Fruit fly (Drosophila melanogaster) whole organism, embryonic: ENCODE results near the gene fz.

Experiments
- Atf6 ChIP-seq: fragments of 200-800 bp; sonication (Bioruptor generic); IDR thresholded peaks from 2 replicates; pipeline ENCODE4 v1.3.6; 2022; ENCODE audit warnings: missing biosample characterization, missing genetic modification characterization
- BtbVII ChIP-seq: fragments of 200-800 bp; sonication (Bioruptor generic); optimal IDR thresholded peaks from 3 replicates; lab custom pipeline; 2017; ENCODE audit warnings: missing biosample characterization, mild to moderate bottlenecking, missing genetic modification characterization
- CG10959 ChIP-seq: fragments of 200-800 bp; sonication (Bioruptor generic); IDR thresholded peaks from 2 replicates; pipeline ENCODE4 v1.3.6; 2022; ENCODE audit warnings: missing biosample characterization, missing genetic modification characterization
- CG12391 ChIP-seq: fragments of 200-800 bp; sonication (Bioruptor generic); optimal IDR thresholded peaks from 3 replicates; lab custom pipeline; 2018; ENCODE audit warnings: missing biosample characterization, mild to moderate bottlenecking, missing genetic modification characterization, moderate library complexity
- CG12744 ChIP-seq: fragments of 200-800 bp; sonication (Bioruptor generic); optimal IDR thresholded peaks from 2 replicates; lab custom pipeline; 2016; ENCODE audit warnings: missing biosample characterization, missing genetic modification characterization
- CG13424 ChIP-seq: fragments of 200-800 bp; sonication (Bioruptor generic); optimal IDR thresholded peaks from 2 replicates; lab custom pipeline; 2019; ENCODE audit warnings: missing biosample characterization, mild to moderate bottlenecking, missing genetic modification characterization, moderate library complexity
- CG15601 ChIP-seq: fragments of 200-800 bp; sonication (Bioruptor generic); optimal IDR thresholded peaks from 3 replicates; lab custom pipeline; 2019; ENCODE audit warnings: missing biosample characterization, mild to moderate bottlenecking, missing genetic modification characterization, moderate library complexity
- CG15696 ChIP-seq: fragments of 200-800 bp; sonication (Bioruptor generic); optimal IDR thresholded peaks from 2 replicates; lab custom pipeline; 2019; ENCODE audit warnings: missing biosample characterization, mild to moderate bottlenecking, missing genetic modification characterization, moderate library complexity
- CG1603 ChIP-seq: fragments of 200-800 bp; sonication (Bioruptor generic); optimal IDR thresholded peaks from 2 replicates; lab custom pipeline; 2019; ENCODE audit warnings: missing biosample characterization, mild to moderate bottlenecking, missing genetic modification characterization, moderate library complexity
- CG2199 ChIP-seq: fragments of 200-800 bp; sonication (Bioruptor generic); IDR thresholded peaks from 3 replicates; pipeline ENCODE4 v1.3.6; 2022; ENCODE audit warnings: missing biosample characterization, missing genetic modification characterization
- CG2678 ChIP-seq: fragments of 200-800 bp; sonication (Bioruptor generic); optimal IDR thresholded peaks from 3 replicates; lab custom pipeline; 2019; ENCODE audit warnings: missing biosample characterization, mild to moderate bottlenecking, missing genetic modification characterization, moderate library complexity
- CG34376 ChIP-seq: fragments of 200-800 bp; sonication (Bioruptor generic); optimal IDR thresholded peaks from 2 replicates; lab custom pipeline; 2018; ENCODE audit warnings: missing biosample characterization, mild to moderate bottlenecking, missing genetic modification characterization
- CG4360 ChIP-seq: fragments of 200-800 bp; sonication (Bioruptor generic); IDR thresholded peaks from 2 replicates; pipeline ENCODE4 v1.3.6; 2022; ENCODE audit warnings: missing biosample characterization, missing genetic modification characterization
- CG5180 ChIP-seq: fragments of 200-800 bp; sonication (Bioruptor generic); optimal IDR thresholded peaks from 3 replicates; lab custom pipeline; 2017; ENCODE audit warnings: missing biosample characterization, missing genetic modification characterization, mild to moderate bottlenecking, moderate library complexity, missing genetic modification reagents
- CG6254 ChIP-seq: fragments of 200-800 bp; sonication (Bioruptor generic); optimal IDR thresholded peaks from 3 replicates; lab custom pipeline; 2017; ENCODE audit warnings: mild to moderate bottlenecking, missing biosample characterization, missing genetic modification reagents, missing genetic modification characterization
- CG6689 ChIP-seq: fragments of 200-800 bp; sonication (Bioruptor generic); IDR thresholded peaks from 2 replicates; pipeline ENCODE4 v1.3.6; 2022; ENCODE audit warnings: missing biosample characterization, missing genetic modification characterization
- CG8281 ChIP-seq: fragments of 200-800 bp; sonication (Bioruptor generic); optimal IDR thresholded peaks from 2 replicates; lab custom pipeline; 2018; ENCODE audit warnings: missing biosample characterization, mild to moderate bottlenecking, missing genetic modification characterization, moderate library complexity
- Gug ChIP-seq: fragments of 200-800 bp; sonication (Bioruptor generic); IDR thresholded peaks from 4 replicates; pipeline ENCODE4 v1.3.6; 2022; ENCODE audit warnings: missing biosample characterization, missing genetic modification characterization
- Hr51 ChIP-seq, 2 experiments: fragments of 200-800 bp; sonication (Bioruptor generic); optimal IDR thresholded peaks; 2 replicates in 1 of 2; 3 replicates in 1 of 2; lab custom pipeline; 2016 to 2018; ENCODE audit warnings: missing biosample characterization in 2 of 2, missing genetic modification characterization in 2 of 2, mild to moderate bottlenecking in 1 of 2, moderate library complexity in 1 of 2
- Hr78 ChIP-seq, 2 experiments: fragments of 200-800 bp in 1 of 2; fragments of >200 bp in 1 of 2; sonication (Bioruptor generic) in 1 of 2; optimal IDR thresholded peaks; 2 replicates each; lab custom pipeline; 2017 to 2019; ENCODE audit warnings: missing biosample characterization in 2 of 2, missing genetic modification characterization in 2 of 2, mild to moderate bottlenecking in 1 of 2, moderate library complexity in 1 of 2
- Meics ChIP-seq: fragments of 200-800 bp; sonication (Bioruptor generic); optimal IDR thresholded peaks from 2 replicates; lab custom pipeline; 2017; ENCODE audit warnings: missing biosample characterization, mild to moderate bottlenecking, missing genetic modification characterization
- Mrtf ChIP-seq: fragments of 200-800 bp; sonication (Bioruptor generic); IDR thresholded peaks from 3 replicates; pipeline ENCODE4 v1.3.6; 2022; ENCODE audit warnings: missing biosample characterization, missing genetic modification characterization
- Ptx1 ChIP-seq: fragments of 200-800 bp; sonication (Bioruptor generic); IDR thresholded peaks from 2 replicates; pipeline ENCODE4 v1.3.6; 2022; ENCODE audit warnings: missing biosample characterization, missing genetic modification characterization
- Sry-β ChIP-seq: fragments of 200-800 bp; sonication (Bioruptor generic); optimal IDR thresholded peaks from 2 replicates; lab custom pipeline; 2018; ENCODE audit warnings: missing biosample characterization, mild to moderate bottlenecking, missing genetic modification characterization, moderate library complexity
- Sry-δ ChIP-seq: fragments of 200-800 bp; sonication (Bioruptor generic); optimal IDR thresholded peaks from 2 replicates; lab custom pipeline; 2016; ENCODE audit warnings: missing biosample characterization, missing genetic modification characterization
- Usf ChIP-seq: fragments of 200-800 bp; sonication (Bioruptor generic); optimal IDR thresholded peaks from 2 replicates; lab custom pipeline; 2017; ENCODE audit warnings: missing genotype, missing biosample characterization, missing genetic modification characterization
- Xbp1 ChIP-seq: fragments of 200-800 bp; sonication (Bioruptor generic); optimal IDR thresholded peaks from 3 replicates; lab custom pipeline; 2016; ENCODE audit warnings: missing biosample characterization, mild to moderate bottlenecking, missing genetic modification characterization
- al ChIP-seq: fragments of 200-800 bp; sonication (Bioruptor generic); IDR thresholded peaks from 2 replicates; pipeline ENCODE4 v1.3.6; 2022; ENCODE audit warnings: missing biosample characterization, missing genetic modification characterization
- bab2 ChIP-seq: fragments of 200-800 bp; sonication (Bioruptor generic); optimal IDR thresholded peaks from 2 replicates; lab custom pipeline; 2016; ENCODE audit warnings: missing biosample characterization, missing genetic modification characterization
- bcd ChIP-seq: fragments of 200-800 bp; sonication (Bioruptor generic); optimal IDR thresholded peaks from 2 replicates; lab custom pipeline; 2017; ENCODE audit warnings: missing biosample characterization, mild to moderate bottlenecking, missing genetic modification characterization
- cato ChIP-seq: fragments of 200-800 bp; sonication (Bioruptor generic); optimal IDR thresholded peaks from 2 replicates; lab custom pipeline; 2016; ENCODE audit warnings: missing biosample characterization, missing genetic modification characterization, borderline replicate concordance
- cg ChIP-seq: fragments of 200-800 bp; sonication (Bioruptor generic); optimal IDR thresholded peaks from 3 replicates; lab custom pipeline; 2019; ENCODE audit warnings: missing biosample characterization, mild to moderate bottlenecking, missing genetic modification characterization, moderate library complexity
- dmrt99B ChIP-seq: fragments of 200-800 bp; sonication (Bioruptor generic); optimal IDR thresholded peaks from 2 replicates; lab custom pipeline; 2018; ENCODE audit warnings: missing biosample characterization, mild to moderate bottlenecking, missing genetic modification characterization, moderate library complexity
- ems ChIP-seq: fragments of 200-800 bp; sonication (Bioruptor generic); optimal IDR thresholded peaks from 3 replicates; lab custom pipeline; 2016; ENCODE audit warnings: missing biosample characterization, missing genetic modification characterization
- eve ChIP-seq, 2 experiments: fragments of >200 bp; optimal IDR thresholded peaks; 2 replicates each; lab custom pipeline; 2017; ENCODE audit warnings: missing biosample characterization in 2 of 2, missing genetic modification characterization in 2 of 2
- gcm2 ChIP-seq: fragments of 200-800 bp; sonication (Bioruptor generic); optimal IDR thresholded peaks from 2 replicates; lab custom pipeline; 2016; ENCODE audit warnings: missing biosample characterization, missing genetic modification characterization
- gem ChIP-seq: fragments of 200-800 bp; sonication (Bioruptor generic); optimal IDR thresholded peaks from 2 replicates; lab custom pipeline; 2019; ENCODE audit warnings: missing biosample characterization, mild to moderate bottlenecking, missing genetic modification characterization, moderate library complexity
- gfzf ChIP-seq: fragments of 200-800 bp; sonication (Bioruptor generic); optimal IDR thresholded peaks from 2 replicates; lab custom pipeline; 2016; ENCODE audit warnings: missing biosample characterization, mild to moderate bottlenecking, missing genetic modification characterization, moderate library complexity
- gsb ChIP-seq: fragments of 200-800 bp; sonication (Bioruptor generic); IDR thresholded peaks from 2 replicates; pipeline ENCODE4 v1.3.6; 2022; ENCODE audit warnings: missing biosample characterization, missing genetic modification characterization
- oc ChIP-seq: fragments of 200-800 bp; sonication (Bioruptor generic); optimal IDR thresholded peaks from 2 replicates; lab custom pipeline; 2018; ENCODE audit warnings: missing biosample characterization, mild to moderate bottlenecking, missing genetic modification characterization, moderate library complexity
- pan ChIP-seq, 4 experiments: fragments of >200 bp in 3 of 4; fragments of 200-800 bp in 1 of 4; sonication (Bioruptor generic) in 1 of 4; optimal IDR thresholded peaks in 3 of 4; IDR thresholded peaks in 1 of 4; 2 replicates each; pipeline versions ENCODE4 v1.3.6 to Lab custom; 2017 to 2022; ENCODE audit warnings: missing biosample characterization in 2 of 4, missing genetic modification characterization in 2 of 4, mixed read lengths in 1 of 4
- pum ChIP-seq: fragments of 200-800 bp; sonication (Bioruptor generic); optimal IDR thresholded peaks from 2 replicates; lab custom pipeline; 2016; ENCODE audit warnings: missing biosample characterization, missing genetic modification characterization
- seq ChIP-seq: fragments of 200-800 bp; sonication (Bioruptor generic); IDR thresholded peaks from 2 replicates; pipeline ENCODE4 v1.3.6; 2022; ENCODE audit warnings: missing biosample characterization, missing genetic modification characterization
- slp2 ChIP-seq: fragments of 200-800 bp; sonication (Bioruptor generic); optimal IDR thresholded peaks from 2 replicates; lab custom pipeline; 2016; ENCODE audit warnings: missing biosample characterization, missing genetic modification characterization
- stc ChIP-seq: fragments of 200-800 bp; sonication (Bioruptor generic); IDR thresholded peaks from 2 replicates; pipeline ENCODE4 v1.3.6; 2022; ENCODE audit warnings: missing biosample characterization, missing genetic modification characterization
- toy ChIP-seq: fragments of 200-800 bp; sonication (Bioruptor generic); IDR thresholded peaks from 2 replicates; pipeline ENCODE4 v1.3.6; 2022; ENCODE audit warnings: missing biosample characterization, missing genetic modification characterization
- trh ChIP-seq: fragments of 200-800 bp; sonication (Bioruptor generic); optimal IDR thresholded peaks from 2 replicates; lab custom pipeline; 2016; ENCODE audit warnings: missing biosample characterization, missing genetic modification characterization
- tx ChIP-seq: fragments of 200-800 bp; sonication (Bioruptor generic); optimal IDR thresholded peaks from 2 replicates; lab custom pipeline; 2016; ENCODE audit warnings: missing biosample characterization, missing genetic modification characterization
- zen2 ChIP-seq: fragments of 200-800 bp; sonication (Bioruptor generic); IDR thresholded peaks from 3 replicates; pipeline ENCODE4 v1.3.6; 2022; ENCODE audit warnings: missing biosample characterization, missing genetic modification characterization; ENCODE audit not compliant: partially characterized antibody

Gene fz

dm6 chr3L:14354285-14355092, 80.3 kb downstream of the fz start (continued):
- TF ChIP-seq oc (tag; lab: Kevin White, UChicago), result peak; percentile 30
- TF ChIP-seq al (GFP tag; lab: Robert Waterston, UW), result no peak
- TF ChIP-seq tx (GFP tag; lab: Kevin White, UChicago), result no peak
- TF ChIP-seq Meics (GFP tag; lab: Kevin White, UChicago), result no peak
- peak; percentile 45 for TF ChIP-seq CG2678
- no peak for TF ChIP-seq CG2199 (GFP tag; lab: Robert Waterston, UW)
- TF ChIP-seq bab2 (GFP tag; lab: Kevin White, UChicago), result no peak
- TF ChIP-seq ems (GFP tag; lab: Kevin White, UChicago), result no peak
- TF ChIP-seq trh, result no peak
- TF ChIP-seq CG15696 (tag; lab: Kevin White, UChicago), result peak; percentile 37
- TF ChIP-seq CG34376 (GFP tag; lab: Kevin White, UChicago), result no peak
- TF ChIP-seq BtbVII (GFP tag; lab: Kevin White, UChicago), result peak; percentile 45
- peak; percentile 15 for TF ChIP-seq CG5180 (GFP tag; lab: Kevin White, UChicago)
- TF ChIP-seq cg (GFP tag; lab: Kevin White, UChicago), result no peak
- no peak for TF ChIP-seq Sry-δ (GFP tag; lab: Kevin White, UChicago)
- no peak for TF ChIP-seq Mrtf
- TF ChIP-seq Sry-β, result no peak
- no peak for TF ChIP-seq gcm2 (GFP tag; lab: Kevin White, UChicago)
- no peak for TF ChIP-seq Atf6
- no peak for TF ChIP-seq CG12744
- TF ChIP-seq zen2 (GFP tag; lab: Robert Waterston, UW), result no peak
- TF ChIP-seq Hr78 (GFP tag; optimal IDR thresholded peaks at IDR 0.05; lab: Kevin White, UChicago), result no peak
- no peak for TF ChIP-seq CG1603 (tag; lab: Kevin White, UChicago)
- peak; percentile 15 for TF ChIP-seq Xbp1 (GFP tag; lab: Kevin White, UChicago)
- no peak for TF ChIP-seq CG4360 (GFP tag; lab: Robert Waterston, UW)
- TF ChIP-seq gem, result peak; percentile 35
- peak; percentile 50 for TF ChIP-seq CG15601 (tag; lab: Kevin White, UChicago)
- TF ChIP-seq cato (GFP tag; lab: Kevin White, UChicago), result no peak
- no peak for TF ChIP-seq pum (GFP tag; lab: Kevin White, UChicago)
- no peak for TF ChIP-seq stc (GFP tag; lab: Robert Waterston, UW)
- TF ChIP-seq Ptx1, result no peak
- no peak for TF ChIP-seq pan (optimal IDR thresholded peaks at IDR 0.05; lab: Kevin White, UChicago)
- peak in 1 of 2 experiments; percentile 9 for TF ChIP-seq pan (GFP tag; optimal IDR thresholded peaks at IDR 0.05 in 1 of 2, IDR thresholded peaks at IDR 0.05 in 1 of 2)
- TF ChIP-seq Hr51 (GFP tag; optimal IDR thresholded peaks at IDR 0.05; lab: Kevin White, UChicago), result no peak
- TF ChIP-seq Usf (GFP tag; lab: Kevin White, UChicago), result no peak
- TF ChIP-seq toy (GFP tag; lab: Robert Waterston, UW), result no peak
- peak; percentile 36 for TF ChIP-seq CG12391
- TF ChIP-seq CG6254 (GFP tag; lab: Kevin White, UChicago), result no peak
- no peak for TF ChIP-seq seq
- TF ChIP-seq slp2 (GFP tag; lab: Kevin White, UChicago), result no peak
- TF ChIP-seq Gug (GFP tag; lab: Robert Waterston, UW), result no peak
- no peak for TF ChIP-seq CG6689 (GFP tag; lab: Robert Waterston, UW)
- no peak for TF ChIP-seq bcd (GFP tag; lab: Kevin White, UChicago)
- TF ChIP-seq gfzf (GFP tag; lab: Kevin White, UChicago), result no peak
- peak; percentile 10 for TF ChIP-seq CG13424 (tag; lab: Kevin White, UChicago)
- no peak for TF ChIP-seq eve (GFP tag; optimal IDR thresholded peaks at IDR 0.05; lab: Kevin White, UChicago)
- TF ChIP-seq gsb (GFP tag; lab: Robert Waterston, UW), result no peak
- TF ChIP-seq dmrt99B (tag; lab: Kevin White, UChicago), result peak; percentile 31
- TF ChIP-seq CG10959 (GFP tag; lab: Robert Waterston, UW), result no peak
- TF ChIP-seq CG8281 (tag; lab: Kevin White, UChicago), result no peak
